Worm (Caenorhabditis elegans): ENCODE data around the gene flr-4.

Gene flr-4

DNA sequence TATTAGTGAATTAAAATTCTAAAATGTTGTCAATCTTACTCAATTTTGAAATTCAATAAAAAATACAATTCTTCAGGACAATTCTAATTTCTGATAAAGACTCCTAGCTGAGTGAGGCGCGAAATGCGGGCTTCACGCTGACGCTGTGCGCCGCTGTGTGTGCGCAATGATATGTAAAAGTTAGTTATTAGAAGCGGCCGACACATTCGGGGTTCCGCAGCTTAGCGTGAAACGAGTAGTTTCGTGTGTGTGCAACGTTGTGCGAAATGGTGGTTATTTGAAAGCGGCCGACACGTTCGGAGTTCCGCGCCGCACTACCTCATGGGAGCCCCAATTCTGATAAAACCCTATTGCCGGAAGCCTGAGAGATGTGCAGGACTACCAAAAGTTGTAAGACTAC is 14.0 kb upstream of the flr-4 start:
- TF ChIP-seq ces-1 (GFP tag; optimal IDR thresholded peaks at IDR 0.05) (no peak), nhr-90 (tag; optimal IDR thresholded peaks at IDR 0.05; ENCODE audit: poor library complexity) (no peak), nhr-20 (tag; optimal IDR thresholded peaks at IDR 0.05) (no peak), efl-1 (optimal IDR thresholded peaks at IDR 0.05) (no peak), efl-1 (GFP tag; optimal IDR thresholded peaks at IDR 0.05 in 1 of 2) (peak in 1 of 2 experiments; percentile 53), ceh-88 (GFP tag; IDR thresholded peaks at IDR 0.05) (no peak), zag-1 (tag; optimal IDR thresholded peaks at IDR 0.05) (no peak), aly-2 (tag; optimal IDR thresholded peaks at IDR 0.05) (no peak), egl-13 (tag; optimal IDR thresholded peaks at IDR 0.05) (no peak), nhr-85 (tag) (peak; percentile 9), ztf-11 (tag; optimal IDR thresholded peaks at IDR 0.05) (no peak), snpc-4 (tag; optimal IDR thresholded peaks at IDR 0.05) (peak; percentile 11), sptf-1 (tag; optimal IDR thresholded peaks at IDR 0.05) (no peak)

DNA sequence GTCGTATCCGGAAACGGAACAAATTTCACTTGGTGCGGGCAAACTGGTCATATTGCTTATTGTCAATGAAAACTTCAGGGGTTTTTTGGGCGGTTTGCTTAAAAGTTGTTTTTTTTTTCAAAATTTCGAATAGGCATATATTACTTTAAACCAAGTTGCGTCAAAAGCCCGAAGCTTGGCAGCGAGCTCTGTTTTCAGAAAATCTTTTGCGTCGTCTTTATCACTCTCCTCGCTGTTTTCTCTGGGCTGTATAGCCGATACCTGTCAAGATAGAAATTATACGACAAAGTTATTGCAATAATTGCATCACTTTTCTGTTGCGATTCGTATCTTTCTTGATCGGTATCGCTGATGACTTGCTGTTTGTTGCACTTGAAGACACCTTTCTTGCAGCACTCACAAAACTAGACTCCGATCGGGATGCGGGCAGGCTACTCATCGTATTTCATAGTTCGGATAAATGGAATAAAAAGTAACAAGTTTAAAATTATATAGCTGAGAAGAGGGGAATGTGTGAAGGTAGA is 13.1 kb upstream of the flr-4 start, which contains the start of the genes H40L08.3 and H40L08.9:
Gene H40L08.3 (minus strand): TSS at position 51 of the 524 bp plus-strand sequence.
Gene H40L08.9 (minus strand): TSS at position 439 of the 524 bp plus-strand sequence.
- TF ChIP-seq ceh-88 (GFP tag; IDR thresholded peaks at IDR 0.05) (no peak), ama-1 (optimal IDR thresholded peaks at IDR 0.05) (no peak), snu-23 (GFP tag; optimal IDR thresholded peaks at IDR 0.05) (no peak), nhr-20 (tag; optimal IDR thresholded peaks at IDR 0.05) (peak; percentile 47), aly-2 (tag; optimal IDR thresholded peaks at IDR 0.05) (no peak), egl-27 (tag; optimal IDR thresholded peaks at IDR 0.05) (no peak), rnt-1 (tag; optimal IDR thresholded peaks at IDR 0.05) (peak; percentile 3), nhr-85 (tag) (peak; percentile 72), mdl-1 (tag; optimal IDR thresholded peaks at IDR 0.05) (no peak), tlp-1 (tag; optimal IDR thresholded peaks at IDR 0.05) (no peak), snpc-4 (tag; optimal IDR thresholded peaks at IDR 0.05) (no peak), dpl-1 (GFP tag; optimal IDR thresholded peaks at IDR 0.05) (no peak), nhr-71 (tag; optimal IDR thresholded peaks at IDR 0.05) (peak; percentile 4), elt-2 (tag; optimal IDR thresholded peaks at IDR 0.05) (no peak), elt-3 (tag; optimal IDR thresholded peaks at IDR 0.05) (peak in 2 of 6 experiments; percentile 31 to 35), lin-14 (GFP tag; optimal IDR thresholded peaks at IDR 0.05) (peak; percentile 21), fkh-8 (tag; optimal IDR thresholded peaks at IDR 0.05) (no peak), tbx-2 (tag; optimal IDR thresholded peaks at IDR 0.05) (no peak)

DNA sequence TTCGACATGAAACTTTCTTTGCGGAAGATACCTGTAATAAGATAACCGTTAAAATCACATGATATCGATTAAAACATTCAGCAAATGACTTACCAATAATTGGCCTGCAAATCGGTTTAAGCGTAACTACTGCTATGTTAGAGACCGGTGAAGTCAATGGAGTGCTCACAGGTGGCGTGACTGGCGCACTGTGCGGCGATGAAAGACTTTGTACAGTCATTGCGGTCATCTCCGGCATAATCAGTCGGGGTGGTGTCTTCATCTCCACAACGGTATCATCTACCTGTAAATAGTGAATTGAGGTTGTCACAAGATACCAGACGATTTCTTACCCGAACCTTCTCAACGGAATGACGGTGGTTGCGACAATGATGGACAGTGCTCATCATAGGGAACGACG is 12.3 kb upstream of the flr-4 start:
- TF ChIP-seq ama-1 (optimal IDR thresholded peaks at IDR 0.05) (no peak), nhr-71 (tag; optimal IDR thresholded peaks at IDR 0.05) (no peak), isw-1 (GFP tag; IDR thresholded peaks at IDR 0.05) (no peak), lin-35 (GFP tag; optimal IDR thresholded peaks at IDR 0.05) (peak in 1 of 2 experiments; percentile 22), unc-98 (GFP tag; IDR thresholded peaks at IDR 0.05) (no peak)

DNA sequence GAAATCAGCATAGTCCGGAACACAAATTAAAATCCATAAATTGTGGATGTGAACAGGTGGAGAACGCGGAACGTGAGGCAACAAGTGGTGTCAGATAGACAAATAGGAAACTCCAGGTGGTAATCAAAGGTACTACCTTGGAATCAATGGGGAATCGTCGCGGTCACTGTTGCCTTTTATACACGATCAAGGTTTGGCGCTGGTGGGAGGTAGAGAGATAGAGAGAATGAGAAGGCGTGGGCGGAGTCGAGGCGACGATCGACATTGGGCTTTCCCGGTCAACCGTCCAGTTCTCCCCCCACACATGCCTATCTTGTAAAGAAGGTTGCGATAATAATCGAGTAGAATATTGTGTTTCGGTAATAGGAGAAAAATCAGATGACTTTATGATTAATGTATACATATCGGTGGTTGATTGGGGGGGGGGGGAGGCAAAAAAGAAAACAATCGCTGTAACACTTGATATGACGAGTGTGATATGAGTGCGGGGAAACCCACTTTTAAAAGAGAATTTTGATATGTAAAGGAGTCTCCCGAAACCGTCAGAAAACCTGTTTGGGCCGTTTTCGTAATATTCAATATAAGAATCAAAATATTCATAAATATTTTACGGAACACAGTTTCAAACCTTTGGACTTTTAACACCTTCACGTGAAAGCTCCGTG is 11.5 kb upstream of the flr-4 start, which contains the start of the genes H40L08.8, H40L08.2 and H40L08.7:
Gene H40L08.8 (minus strand): TSS at position 37 of the 665 bp plus-strand sequence.
Gene H40L08.2 (minus strand): TSS at position 148 of the 665 bp plus-strand sequence.
Gene H40L08.7 (minus strand): TSS at position 148 of the 665 bp plus-strand sequence.
- no peak for TF ChIP-seq Y116A8C.19 (tag; optimal IDR thresholded peaks at IDR 0.05; ENCODE audit: borderline replicate concordance)
- TF ChIP-seq snpc-4 (tag; optimal IDR thresholded peaks at IDR 0.05): no peak
- peak in 3 of 6 experiments; percentile 4 to 32 (median 17) for TF ChIP-seq elt-3 (tag; optimal IDR thresholded peaks at IDR 0.05)
- no peak for TF ChIP-seq aha-1 (tag; optimal IDR thresholded peaks at IDR 0.05)
- no peak for TF ChIP-seq fkh-10 (GFP tag; optimal IDR thresholded peaks at IDR 0.05)
- TF ChIP-seq nhr-28 (tag; optimal IDR thresholded peaks at IDR 0.05): no peak
- TF ChIP-seq pqm-1 (tag; optimal IDR thresholded peaks at IDR 0.05): no peak
- no peak for TF ChIP-seq mab-9 (GFP tag; IDR thresholded peaks at IDR 0.05)
- no peak for TF ChIP-seq unc-62 (GFP tag; optimal IDR thresholded peaks at IDR 0.05)
- peak; percentile 71 for TF ChIP-seq nhr-71 (tag; optimal IDR thresholded peaks at IDR 0.05)
- no peak for TF ChIP-seq swsn-7 (tag; optimal IDR thresholded peaks at IDR 0.05)
- TF ChIP-seq nhr-90 (tag; optimal IDR thresholded peaks at IDR 0.05; ENCODE audit: poor library complexity): peak; percentile 58
- TF ChIP-seq efl-3 (GFP tag; optimal IDR thresholded peaks at IDR 0.05): no peak
- TF ChIP-seq nhr-20 (tag; optimal IDR thresholded peaks at IDR 0.05): peak; percentile 82
- no peak for TF ChIP-seq lin-15B (tag; optimal IDR thresholded peaks at IDR 0.05)
- TF ChIP-seq lir-3 (tag; optimal IDR thresholded peaks at IDR 0.05; ENCODE audit: poor library complexity): no peak
- TF ChIP-seq unc-86 (tag; optimal IDR thresholded peaks at IDR 0.05): no peak
- peak in 1 of 2 experiments; percentile 41 for TF ChIP-seq mdl-1 (tag; optimal IDR thresholded peaks at IDR 0.05)
- TF ChIP-seq grh-1 (GFP tag; IDR thresholded peaks at IDR 0.05): peak; percentile 33; the same call in 1 of the 2 replicates
- TF ChIP-seq ceh-88 (GFP tag; IDR thresholded peaks at IDR 0.05): no peak
- no peak for TF ChIP-seq ceh-63 (GFP tag; optimal IDR thresholded peaks at IDR 0.05)
- TF ChIP-seq pag-3 (tag; optimal IDR thresholded peaks at IDR 0.05; ENCODE audit: borderline replicate concordance, insufficient read depth): no peak
- no peak for TF ChIP-seq hlh-4 (tag; optimal IDR thresholded peaks at IDR 0.05)

Measured in whole organism, L1 larva.